Fruit fly (Drosophila melanogaster): ENCODE measurements around the gene CG10864.
A peak's percentile ranks its signal among the peaks of the same experiment; 100 is the strongest.

The CG10864 gene

DNA sequence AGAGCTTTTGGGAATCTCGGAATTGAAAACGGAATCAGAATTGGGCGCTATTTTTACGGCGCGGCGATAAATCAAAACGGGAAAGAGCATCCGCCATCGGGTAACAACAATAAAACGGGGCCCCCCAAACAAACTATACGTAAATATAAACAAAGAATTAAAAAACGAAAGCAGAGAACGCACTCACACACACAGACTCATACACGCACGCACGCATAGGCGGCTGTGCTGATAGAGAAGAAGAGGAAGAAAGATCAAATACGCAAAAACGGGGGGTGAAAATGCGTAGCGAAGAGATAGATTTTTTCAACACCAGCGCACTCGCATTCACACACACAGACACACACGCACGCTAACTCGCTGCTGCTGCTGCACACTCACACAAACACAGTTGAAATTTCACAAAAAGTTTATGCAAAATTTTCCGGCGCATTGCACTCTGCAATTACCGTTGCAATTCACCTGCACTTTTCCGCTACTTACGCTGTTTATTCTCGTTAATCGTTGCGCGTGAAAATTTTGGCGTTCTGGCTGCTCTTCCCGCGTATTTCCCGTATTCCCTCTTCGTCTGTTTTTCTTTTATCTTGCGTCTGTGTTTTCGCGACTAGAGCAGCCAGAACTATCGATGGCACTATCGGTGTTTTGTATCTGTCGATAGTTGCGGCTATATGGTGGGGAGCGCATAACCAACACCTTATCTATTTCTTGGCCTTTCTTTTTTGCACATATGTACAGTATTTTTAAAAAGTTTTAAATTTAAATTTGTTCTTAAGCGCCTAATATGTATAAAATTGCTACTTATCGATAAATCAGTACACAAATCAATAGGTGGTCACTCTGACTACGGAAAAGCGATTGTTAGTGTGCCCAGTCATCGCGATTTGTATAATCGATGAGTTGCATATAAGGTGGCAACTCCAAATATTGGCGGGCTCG is 1.1 kb upstream of the CG10864 start, which contains the start of gene CG31122 (continued):
- TF ChIP-seq inv (GFP tag; IDR thresholded peaks at IDR 0.05; ENCODE audit: partially characterized antibody) (peak; percentile 95), CG9215 (GFP tag; IDR thresholded peaks at IDR 0.05) (no peak), bowl (GFP tag; IDR thresholded peaks at IDR 0.05) (no peak), CG3407 (GFP tag; optimal IDR thresholded peaks at IDR 0.05) (no peak), Hsf (GFP tag; optimal IDR thresholded peaks at IDR 0.05) (peak; percentile 56), pros (GFP tag; optimal IDR thresholded peaks at IDR 0.05) (no peak), vfl (GFP tag; optimal IDR thresholded peaks at IDR 0.05) (peak; percentile 53), CG11723 (GFP tag; optimal IDR thresholded peaks at IDR 0.05) (no peak), salm (tag; optimal IDR thresholded peaks at IDR 0.05) (no peak), Hey (tag; optimal IDR thresholded peaks at IDR 0.05) (no peak), CG17802 (tag; optimal IDR thresholded peaks at IDR 0.05) (no peak), CG11504 (tag; optimal IDR thresholded peaks at IDR 0.05) (peak; percentile 63), tx (GFP tag; optimal IDR thresholded peaks at IDR 0.05) (peak; percentile 0), vnd (GFP tag; IDR thresholded peaks at IDR 0.05; ENCODE audit: partially characterized antibody) (peak; percentile 95), Pdp1 (GFP tag; optimal IDR thresholded peaks at IDR 0.05) (peak in 1 of 2 experiments; percentile 40), CG13424 (tag; optimal IDR thresholded peaks at IDR 0.05) (no peak), az2 (GFP tag; optimal IDR thresholded peaks at IDR 0.05) (peak; percentile 16), CG8765 (GFP tag; IDR thresholded peaks at IDR 0.05) (0 out of 2 replicates have a peak, but pooled peaks have one; percentile 19), bbx (GFP tag; IDR thresholded peaks at IDR 0.05; ENCODE audit: partially characterized antibody) (peak; percentile 91), abd-A (tag; optimal IDR thresholded peaks at IDR 0.05) (peak; percentile 77), oc (tag; optimal IDR thresholded peaks at IDR 0.05) (no peak), zf30C (GFP tag; optimal IDR thresholded peaks at IDR 0.05) (no peak), Vsx1 (GFP tag; optimal IDR thresholded peaks at IDR 0.05) (no peak), CG16779 (GFP tag; IDR thresholded peaks at IDR 0.05) (no peak), lov (optimal IDR thresholded peaks at IDR 0.05) (no peak), lov (GFP tag; IDR thresholded peaks at IDR 0.05) (no peak), CG7963 (GFP tag; IDR thresholded peaks at IDR 0.05; ENCODE audit: partially characterized antibody) (peak; percentile 88), insv (GFP tag; optimal IDR thresholded peaks at IDR 0.05) (no peak), CG12659 (GFP tag; optimal IDR thresholded peaks at IDR 0.05) (peak; percentile 56), Bgb (GFP tag; IDR thresholded peaks at IDR 0.05; ENCODE audit: partially characterized antibody) (peak; percentile 93), ftz-f1 (GFP tag; optimal IDR thresholded peaks at IDR 0.05) (no peak), mld (GFP tag; IDR thresholded peaks at IDR 0.05; ENCODE audit: partially characterized antibody) (peak; percentile 74), nerfin-2 (GFP tag; IDR thresholded peaks at IDR 0.05; ENCODE audit: partially characterized antibody) (peak; percentile 90), Mrtf (GFP tag; IDR thresholded peaks at IDR 0.05) (no peak), CG12155 (GFP tag; optimal IDR thresholded peaks at IDR 0.05) (peak; percentile 53), croc (GFP tag; conservative IDR thresholded peaks at IDR 0.05) (no peak), maf-S (GFP tag; optimal IDR thresholded peaks at IDR 0.05) (peak; percentile 32), Hr78 (GFP tag; optimal IDR thresholded peaks at IDR 0.05) (no peak), CG17568 (GFP tag; optimal IDR thresholded peaks at IDR 0.05) (no peak), CG6175 (GFP tag; IDR thresholded peaks at IDR 0.05) (no peak), CG5245 (GFP tag; optimal IDR thresholded peaks at IDR 0.05) (peak; percentile 2), zfh1 (GFP tag; IDR thresholded peaks at IDR 0.05) (0 out of 3 replicates have a peak, but pooled peaks have one; percentile 12), CG7839 (tag; optimal IDR thresholded peaks at IDR 0.05) (no peak), Bteb2 (GFP tag; optimal IDR thresholded peaks at IDR 0.05) (peak; percentile 50), CG2875 (GFP tag; optimal IDR thresholded peaks at IDR 0.05) (no peak), rib (GFP tag; IDR thresholded peaks at IDR 0.05) (peak; percentile 94), CG6254 (GFP tag; optimal IDR thresholded peaks at IDR 0.05) (no peak)

Data from whole organism, embryonic.